Fruit fly (Drosophila melanogaster) whole organism, prepupa: ENCODE measurements around the gene hook.
A peak's percentile ranks its signal among the peaks of the same experiment; 100 is the strongest.

Experiments used
- CG15336 ChIP-seq: fragments of 200-800 bp; sonication (Bioruptor generic); IDR thresholded peaks from 2 replicates; pipeline ENCODE4 v1.3.6; 2022; ENCODE audit warnings: missing biosample characterization, missing genetic modification characterization
- CG31627 ChIP-seq: fragments of 200-800 bp; sonication (Bioruptor generic); optimal IDR thresholded peaks from 3 replicates; lab custom pipeline; 2016; ENCODE audit warnings: missing biosample characterization, missing genetic modification characterization
- Eip75B ChIP-seq: fragments of 200-800 bp; sonication (Bioruptor generic); optimal IDR thresholded peaks from 3 replicates; lab custom pipeline; 2016; ENCODE audit warnings: missing biosample characterization, missing genetic modification characterization
- Eip78C ChIP-seq: fragments of 200-800 bp; sonication (Bioruptor generic); peaks from one replicate; lab custom pipeline; 2016; ENCODE audit warnings: missing biosample characterization, missing genetic modification characterization
- Ets21C ChIP-seq: fragments of 200-800 bp; sonication (Bioruptor generic); optimal IDR thresholded peaks from 3 replicates; lab custom pipeline; 2016; ENCODE audit warnings: missing biosample characterization, missing genetic modification characterization
- OdsH ChIP-seq: fragments of 200-800 bp; sonication (Bioruptor generic); optimal IDR thresholded peaks from 3 replicates; lab custom pipeline; 2016; ENCODE audit warnings: missing biosample characterization, missing genetic modification characterization
- Sox15 ChIP-seq: fragments of 200-800 bp; sonication (Bioruptor generic); optimal IDR thresholded peaks from 3 replicates; lab custom pipeline; 2016; ENCODE audit warnings: missing biosample characterization, missing genetic modification characterization
- dsx ChIP-seq: fragments of 200-800 bp; optimal IDR thresholded peaks from 3 replicates; lab custom pipeline; 2019; ENCODE audit warnings: missing biosample characterization, mild to moderate bottlenecking, missing genetic modification characterization, moderate library complexity; ENCODE audit not compliant: poor library complexity, severe bottlenecking
- spab ChIP-seq: fragments of 200-800 bp; sonication (Bioruptor generic); optimal IDR thresholded peaks from 2 replicates; lab custom pipeline; 2017; ENCODE audit warnings: missing biosample characterization, mild to moderate bottlenecking, missing genetic modification characterization, missing genetic modification reagents
- svp ChIP-seq: fragments of 200-800 bp; sonication (Bioruptor generic); peaks from one replicate; lab custom pipeline; 2016; ENCODE audit warnings: missing biosample characterization, missing genetic modification characterization

DNA sequence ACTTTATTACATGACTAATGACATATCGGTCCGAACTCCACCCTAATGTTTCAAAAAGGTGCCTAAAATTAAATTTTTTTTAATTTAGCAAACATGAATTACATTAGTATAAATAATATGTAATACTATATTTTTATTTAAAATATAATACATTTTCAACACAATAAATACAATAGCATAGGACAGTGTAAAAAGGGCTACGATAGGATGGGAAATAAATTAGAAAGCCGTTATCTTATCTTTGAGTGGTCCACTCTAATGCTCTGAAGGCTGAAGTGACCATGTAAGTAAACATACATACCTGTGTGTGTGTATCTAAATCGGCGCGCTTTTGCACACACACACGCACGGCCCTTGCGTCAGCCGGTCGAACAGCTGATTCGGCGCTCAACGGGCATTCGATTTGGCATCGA is 30.3 kb downstream of the hook start, which contains the start of gene CG31793:
- TF ChIP-seq Sox15 (GFP tag; lab: Kevin White, UChicago) (no peak), dsx (GFP tag; lab: Kevin White, UChicago) (peak; percentile 63), svp (GFP tag; lab: Kevin White, UChicago) (no peak), Eip75B (GFP tag; lab: Kevin White, UChicago) (no peak), CG31627 (GFP tag; lab: Kevin White, UChicago) (no peak), Eip78C (GFP tag; lab: Kevin White, UChicago) (peak; percentile 88), Ets21C (GFP tag; lab: Kevin White, UChicago) (no peak), spab (GFP tag; lab: Kevin White, UChicago) (peak; percentile 24), OdsH (GFP tag; lab: Kevin White, UChicago) (peak; percentile 61), CG15336 (GFP tag; lab: Robert Waterston, UW) (peak; percentile 82)
